Fruit fly (Drosophila melanogaster) whole organism, embryonic: ENCODE results near the gene CG18179.

ENCODE experiments used
- Atf6 ChIP-seq: fragments of 200-800 bp; sonication (Bioruptor generic); IDR thresholded peaks from 2 replicates; pipeline ENCODE4 v1.3.6; 2022; ENCODE audit warnings: missing biosample characterization, missing genetic modification characterization
- CG10543 ChIP-seq: fragments of 200-800 bp; sonication (Bioruptor generic); optimal IDR thresholded peaks from 3 replicates; lab custom pipeline; 2017; ENCODE audit warnings: missing biosample characterization, mild to moderate bottlenecking, missing genetic modification characterization, moderate library complexity
- CG11398 ChIP-seq: fragments of 200-800 bp; sonication (Bioruptor generic); optimal IDR thresholded peaks from 2 replicates; lab custom pipeline; 2016; ENCODE audit warnings: missing biosample characterization, missing genetic modification characterization
- CG11695 ChIP-seq: fragments of 200-800 bp; sonication (Bioruptor generic); IDR thresholded peaks from 3 replicates; pipeline ENCODE4 v1.3.6; 2022; ENCODE audit warnings: missing biosample characterization, missing genetic modification characterization
- CG12769 ChIP-seq: fragments of 200-800 bp; sonication (Bioruptor generic); optimal IDR thresholded peaks from 2 replicates; lab custom pipeline; 2019; ENCODE audit warnings: missing biosample characterization, mild to moderate bottlenecking, missing genetic modification characterization, moderate library complexity
- CG14710 ChIP-seq: fragments of 200-800 bp; sonication (Bioruptor generic); optimal IDR thresholded peaks from 3 replicates; lab custom pipeline; 2019; ENCODE audit warnings: missing biosample characterization, mild to moderate bottlenecking, missing genetic modification characterization, moderate library complexity
- CG15269 ChIP-seq: fragments of 200-800 bp; sonication (Bioruptor generic); optimal IDR thresholded peaks from 2 replicates; lab custom pipeline; 2018; ENCODE audit warnings: missing biosample characterization, mild to moderate bottlenecking, missing genetic modification characterization, moderate library complexity
- CG15514 ChIP-seq: fragments of 200-800 bp; sonication (Bioruptor generic); optimal IDR thresholded peaks from 3 replicates; lab custom pipeline; 2017; ENCODE audit warnings: missing biosample characterization, missing genetic modification characterization, mild to moderate bottlenecking, moderate library complexity, missing genetic modification reagents
- CG17361 ChIP-seq: fragments of 200-800 bp; sonication (Bioruptor generic); IDR thresholded peaks from 3 replicates; pipeline ENCODE4 v1.3.6; 2022; ENCODE audit warnings: missing biosample characterization, missing genetic modification characterization
- CG17829 ChIP-seq: fragments of 200-800 bp; optimal IDR thresholded peaks from 2 replicates; lab custom pipeline; 2019; ENCODE audit warnings: missing biosample characterization, mild to moderate bottlenecking, missing genetic modification characterization, moderate library complexity
- CG2199 ChIP-seq: fragments of 200-800 bp; sonication (Bioruptor generic); IDR thresholded peaks from 3 replicates; pipeline ENCODE4 v1.3.6; 2022; ENCODE audit warnings: missing biosample characterization, missing genetic modification characterization
- CG2678 ChIP-seq: fragments of 200-800 bp; sonication (Bioruptor generic); optimal IDR thresholded peaks from 3 replicates; lab custom pipeline; 2019; ENCODE audit warnings: missing biosample characterization, mild to moderate bottlenecking, missing genetic modification characterization, moderate library complexity
- CG2712 ChIP-seq: fragments of 200-800 bp; optimal IDR thresholded peaks from 3 replicates; lab custom pipeline; 2019; ENCODE audit warnings: missing biosample characterization, mild to moderate bottlenecking, missing genetic modification characterization, moderate library complexity
- CG32767 ChIP-seq: fragments of 200-800 bp; sonication (Bioruptor generic); IDR thresholded peaks from 2 replicates; pipeline ENCODE4 v1.3.6; 2022; ENCODE audit warnings: missing biosample characterization, missing genetic modification characterization
- CG3281 ChIP-seq: fragments of 200-800 bp; sonication (Bioruptor generic); optimal IDR thresholded peaks from 3 replicates; lab custom pipeline; 2017; ENCODE audit warnings: missing biosample characterization, mild to moderate bottlenecking, missing genetic modification characterization
- CG6765 ChIP-seq: fragments of 200-800 bp; sonication (Bioruptor generic); optimal IDR thresholded peaks from 3 replicates; lab custom pipeline; 2017; ENCODE audit warnings: missing biosample characterization, mild to moderate bottlenecking, missing genetic modification characterization
- CG7271 ChIP-seq: fragments of 200-800 bp; sonication (Bioruptor generic); optimal IDR thresholded peaks from 2 replicates; lab custom pipeline; 2018; ENCODE audit warnings: missing biosample characterization, mild to moderate bottlenecking, missing genetic modification characterization, moderate library complexity
- CG8281 ChIP-seq: fragments of 200-800 bp; sonication (Bioruptor generic); optimal IDR thresholded peaks from 2 replicates; lab custom pipeline; 2018; ENCODE audit warnings: missing biosample characterization, mild to moderate bottlenecking, missing genetic modification characterization, moderate library complexity
- CG9817 ChIP-seq: fragments of 200-800 bp; sonication (Bioruptor generic); optimal IDR thresholded peaks from 2 replicates; lab custom pipeline; 2018; ENCODE audit warnings: missing biosample characterization, mild to moderate bottlenecking, missing genetic modification characterization, moderate library complexity
- D19A ChIP-seq: fragments of 200-800 bp; optimal IDR thresholded peaks from 3 replicates; lab custom pipeline; 2019; ENCODE audit warnings: missing biosample characterization, mild to moderate bottlenecking, missing genetic modification characterization, moderate library complexity
- Dbx ChIP-seq: fragments of 200-800 bp; sonication (Bioruptor generic); IDR thresholded peaks from 3 replicates; pipeline ENCODE4 v1.3.6; 2022; ENCODE audit warnings: missing biosample characterization, missing genetic modification characterization
- Dfd ChIP-seq, 2 experiments: fragments of >200 bp; optimal IDR thresholded peaks; 2 replicates each; lab custom pipeline; 2017; ENCODE audit warnings: missing biosample characterization in 2 of 2, missing genetic modification characterization in 2 of 2
- Dip2 ChIP-seq: fragments of 200-800 bp; sonication (Bioruptor generic); IDR thresholded peaks from 2 replicates; pipeline ENCODE4 v1.3.6; 2022; ENCODE audit warnings: missing biosample characterization, missing genetic modification characterization
- Fer3 ChIP-seq: fragments of 200-800 bp; sonication (Bioruptor generic); optimal IDR thresholded peaks from 2 replicates; lab custom pipeline; 2018; ENCODE audit warnings: missing biosample characterization, mild to moderate bottlenecking, missing genetic modification characterization, moderate library complexity
- HLH54F ChIP-seq: fragments of 200-800 bp; sonication (Bioruptor generic); optimal IDR thresholded peaks from 3 replicates; lab custom pipeline; 2016; ENCODE audit warnings: missing biosample characterization, missing genetic modification characterization
- Hmr ChIP-seq: fragments of 200-800 bp; sonication (Bioruptor generic); optimal IDR thresholded peaks from 3 replicates; lab custom pipeline; 2017; ENCODE audit warnings: mild to moderate bottlenecking, missing biosample characterization, missing genetic modification reagents, missing genetic modification characterization
- Jarid2 ChIP-seq: fragments of 200-800 bp; sonication (Bioruptor generic); optimal IDR thresholded peaks from 3 replicates; lab custom pipeline; 2017; ENCODE audit warnings: mild to moderate bottlenecking, missing biosample characterization, missing genetic modification reagents, missing genetic modification characterization
- Lpt ChIP-seq: fragments of >200 bp; optimal IDR thresholded peaks from 2 replicates; lab custom pipeline; 2018; ENCODE audit warnings: missing biosample characterization, missing genetic modification characterization
- MESR4 ChIP-seq: fragments of 200-800 bp; sonication (Bioruptor generic); optimal IDR thresholded peaks from 2 replicates; lab custom pipeline; 2018; ENCODE audit warnings: missing biosample characterization, mild to moderate bottlenecking, missing genetic modification characterization, moderate library complexity
- Med ChIP-seq: fragments of 200-800 bp; sonication (Bioruptor generic); peaks from one replicate; lab custom pipeline; 2016; ENCODE audit warnings: missing biosample characterization, missing genetic modification characterization, mild to moderate bottlenecking, inconsistent platforms, moderate library complexity
- abd-A ChIP-seq: fragments of 200-800 bp; sonication (Bioruptor generic); optimal IDR thresholded peaks from 3 replicates; lab custom pipeline; 2019; ENCODE audit warnings: missing biosample characterization, mild to moderate bottlenecking, missing genetic modification characterization, moderate library complexity
- ac ChIP-seq: fragments of 200-800 bp; sonication (Bioruptor generic); optimal IDR thresholded peaks from 3 replicates; lab custom pipeline; 2017; ENCODE audit warnings: missing biosample characterization, mild to moderate bottlenecking, missing genetic modification characterization
- bbx ChIP-seq: fragments of 200-800 bp; sonication (Bioruptor generic); IDR thresholded peaks from 2 replicates; pipeline ENCODE4 v1.3.6; 2022; ENCODE audit warnings: missing biosample characterization, missing genetic modification characterization; ENCODE audit not compliant: partially characterized antibody
- chm ChIP-seq: fragments of 200-800 bp; sonication (Bioruptor generic); IDR thresholded peaks from 2 replicates; pipeline ENCODE4 v1.3.6; 2022; ENCODE audit warnings: missing biosample characterization, missing genetic modification characterization
- eyg ChIP-seq: fragments of 200-800 bp; sonication (Bioruptor generic); optimal IDR thresholded peaks from 3 replicates; lab custom pipeline; 2016; ENCODE audit warnings: missing biosample characterization, missing genetic modification characterization
- fd102C ChIP-seq: fragments of 200-800 bp; sonication (Bioruptor generic); optimal IDR thresholded peaks from 2 replicates; lab custom pipeline; 2018; ENCODE audit warnings: missing biosample characterization, mild to moderate bottlenecking, missing genetic modification characterization, moderate library complexity
- fru ChIP-seq: fragments of >200 bp; optimal IDR thresholded peaks from 2 replicates; lab custom pipeline; 2017
- hbn ChIP-seq: fragments of 200-800 bp; sonication (Bioruptor generic); IDR thresholded peaks from 2 replicates; pipeline ENCODE4 v1.3.6; 2022; ENCODE audit warnings: missing biosample characterization, missing genetic modification characterization; ENCODE audit not compliant: partially characterized antibody
- kah ChIP-seq: fragments of 200-800 bp; sonication (Bioruptor generic); optimal IDR thresholded peaks from 2 replicates; lab custom pipeline; 2018; ENCODE audit warnings: missing biosample characterization, mild to moderate bottlenecking, missing genetic modification characterization
- lab ChIP-seq: fragments of 200-800 bp; sonication (Bioruptor generic); optimal IDR thresholded peaks from 3 replicates; lab custom pipeline; 2017; ENCODE audit warnings: missing biosample characterization, missing genetic modification characterization, mild to moderate bottlenecking, moderate library complexity, missing genetic modification reagents
- org-1 ChIP-seq: fragments of 200-800 bp; sonication (Bioruptor generic); optimal IDR thresholded peaks from 2 replicates; lab custom pipeline; 2017; ENCODE audit warnings: missing biosample characterization, missing genetic modification characterization
- schlank ChIP-seq: fragments of 200-800 bp; sonication (Bioruptor generic); optimal IDR thresholded peaks from 2 replicates; lab custom pipeline; 2018; ENCODE audit warnings: missing biosample characterization, mild to moderate bottlenecking, missing genetic modification characterization
- sd ChIP-seq: fragments of 200-800 bp; sonication (Bioruptor generic); optimal IDR thresholded peaks from 3 replicates; lab custom pipeline; 2018; ENCODE audit warnings: missing biosample characterization, mild to moderate bottlenecking, missing genetic modification characterization, moderate library complexity
- sim ChIP-seq: fragments of 200-800 bp; sonication (Bioruptor generic); IDR thresholded peaks from 2 replicates; pipeline ENCODE4 v1.3.6; 2022; ENCODE audit warnings: missing biosample characterization, missing genetic modification characterization
- slou ChIP-seq: fragments of 200-800 bp; sonication (Bioruptor generic); optimal IDR thresholded peaks from 3 replicates; lab custom pipeline; 2016; ENCODE audit warnings: missing biosample characterization, missing genetic modification characterization
- sqz ChIP-seq: fragments of 200-800 bp; sonication (Bioruptor generic); optimal IDR thresholded peaks from 3 replicates; lab custom pipeline; 2018; ENCODE audit warnings: missing biosample characterization, mild to moderate bottlenecking, missing genetic modification characterization
- tx ChIP-seq: fragments of 200-800 bp; sonication (Bioruptor generic); optimal IDR thresholded peaks from 2 replicates; lab custom pipeline; 2016; ENCODE audit warnings: missing biosample characterization, missing genetic modification characterization
- vvl ChIP-seq: fragments of 200-800 bp; sonication (Bioruptor generic); IDR thresholded peaks from 2 replicates; pipeline ENCODE4 v1.3.6; 2022; ENCODE audit warnings: missing biosample characterization, missing genetic modification characterization

The CG18179 gene

dm6 chr3L:9614589-9615442 is 24.3 kb upstream of the CG18179 start, which contains the start of gene LanB2 (continued):
- TF ChIP-seq CG11398: peak; percentile 21
- peak; percentile 23 for TF ChIP-seq sqz (GFP tag; lab: Kevin White, UChicago)
- peak; percentile 83 for TF ChIP-seq Jarid2 (GFP tag; lab: Kevin White, UChicago)
- no peak; the same call in 1 of the 2 replicates for TF ChIP-seq hbn (GFP tag; lab: Robert Waterston, UW)
- peak; percentile 52; the same call in 1 of the 3 replicates for TF ChIP-seq CG2199
- TF ChIP-seq bbx (GFP tag; lab: Robert Waterston, UW): peak; percentile 57; the same call in 1 of the 2 replicates
- TF ChIP-seq MESR4 (GFP tag; lab: Kevin White, UChicago): peak; percentile 2
- no peak for TF ChIP-seq HLH54F (GFP tag; lab: Kevin White, UChicago)
- TF ChIP-seq CG7271 (tag; lab: Kevin White, UChicago): no peak
- TF ChIP-seq CG2712 (tag; lab: Kevin White, UChicago): peak; percentile 17
- TF ChIP-seq Dfd (GFP tag; optimal IDR thresholded peaks at IDR 0.05; lab: Kevin White, UChicago): no peak
- peak; percentile 54 for TF ChIP-seq schlank (tag; lab: Kevin White, UChicago)
- TF ChIP-seq eyg (GFP tag; lab: Kevin White, UChicago): no peak
- TF ChIP-seq Atf6 (GFP tag; lab: Robert Waterston, UW): peak; percentile 46; the same call in 1 of the 2 replicates
- no peak for TF ChIP-seq Dbx (GFP tag; lab: Robert Waterston, UW)
- TF ChIP-seq CG11695 (GFP tag; lab: Robert Waterston, UW): no peak
- TF ChIP-seq CG3281 (GFP tag; lab: Kevin White, UChicago): peak; percentile 41
- peak; percentile 84 for TF ChIP-seq CG12769 (tag; lab: Kevin White, UChicago)
- no peak for TF ChIP-seq Dip2 (GFP tag; lab: Robert Waterston, UW)
- no peak; the same call in 2 of the 3 replicates for TF ChIP-seq CG17361 (GFP tag; lab: Robert Waterston, UW)
- no peak for TF ChIP-seq D19A (tag; lab: Kevin White, UChicago)
- peak; percentile 50 for TF ChIP-seq CG10543 (GFP tag; lab: Kevin White, UChicago)
- no peak for TF ChIP-seq CG9817 (tag; lab: Kevin White, UChicago)
- TF ChIP-seq ac (GFP tag; lab: Kevin White, UChicago): no peak
- 0 out of 2 replicates have a peak, but pooled peaks have one; percentile 44 for TF ChIP-seq chm (GFP tag; lab: Robert Waterston, UW)
- TF ChIP-seq Med (GFP tag; lab: Kevin White, UChicago): peak; percentile 48
- no peak for TF ChIP-seq CG15269
- TF ChIP-seq org-1 (GFP tag; lab: Kevin White, UChicago): peak; percentile 17
- TF ChIP-seq abd-A: peak; percentile 41
- no peak for TF ChIP-seq CG8281 (tag; lab: Kevin White, UChicago)
- peak; percentile 45 for TF ChIP-seq sd (tag; lab: Kevin White, UChicago)
- TF ChIP-seq fd102C: peak; percentile 14
- peak; percentile 49 for TF ChIP-seq lab (GFP tag; lab: Kevin White, UChicago)
- TF ChIP-seq kah (GFP tag; lab: Kevin White, UChicago): no peak
- no peak for TF ChIP-seq tx (GFP tag; lab: Kevin White, UChicago)
- no peak for TF ChIP-seq slou (GFP tag; lab: Kevin White, UChicago)
- no peak for TF ChIP-seq fru
- peak; percentile 14 for TF ChIP-seq CG15514 (GFP tag; lab: Kevin White, UChicago)
- no peak for TF ChIP-seq Lpt (GFP tag; lab: Kevin White, UChicago)
- TF ChIP-seq CG14710 (tag; lab: Kevin White, UChicago): peak; percentile 11
- TF ChIP-seq vvl: 0 out of 2 replicates have a peak, but pooled peaks have one; percentile 29
- peak; percentile 37 for TF ChIP-seq CG17829 (tag; lab: Kevin White, UChicago)
- 0 out of 2 replicates have a peak, but pooled peaks have one; percentile 15 for TF ChIP-seq sim (GFP tag; lab: Robert Waterston, UW)
- peak; percentile 15 for TF ChIP-seq CG2678
- TF ChIP-seq CG32767 (GFP tag; lab: Robert Waterston, UW): 0 out of 2 replicates have a peak, but pooled peaks have one; percentile 48
- peak; percentile 30 for TF ChIP-seq CG6765 (GFP tag; lab: Kevin White, UChicago)
- peak; percentile 39 for TF ChIP-seq Hmr (GFP tag; lab: Kevin White, UChicago)
- peak; percentile 5 for TF ChIP-seq Fer3 (tag; lab: Kevin White, UChicago)
